Fruit fly (Drosophila melanogaster) whole organism, embryonic: ENCODE measurements around the gene CG5087.

Experiments used
- Antp ChIP-seq: fragments of 200-800 bp; sonication (Bioruptor generic); optimal IDR thresholded peaks from 3 replicates; lab custom pipeline; 2016; ENCODE audit warnings: missing biosample characterization, missing genetic modification characterization
- BtbVII ChIP-seq: fragments of 200-800 bp; sonication (Bioruptor generic); optimal IDR thresholded peaks from 3 replicates; lab custom pipeline; 2017; ENCODE audit warnings: missing biosample characterization, mild to moderate bottlenecking, missing genetic modification characterization
- CG11723 ChIP-seq: fragments of 200-800 bp; sonication (Bioruptor generic); optimal IDR thresholded peaks from 2 replicates; lab custom pipeline; 2017; ENCODE audit warnings: missing biosample characterization, mild to moderate bottlenecking, missing genetic modification characterization
- CG14014 ChIP-seq: fragments of 200-800 bp; sonication (Bioruptor generic); IDR thresholded peaks from 2 replicates; pipeline ENCODE4 v1.3.6; 2022; ENCODE audit warnings: missing biosample characterization, missing genetic modification characterization
- CG14965 ChIP-seq: fragments of 200-800 bp; sonication (Bioruptor generic); optimal IDR thresholded peaks from 2 replicates; lab custom pipeline; 2016; ENCODE audit warnings: missing biosample characterization, missing genetic modification characterization, borderline replicate concordance
- CG1602 ChIP-seq: fragments of 200-800 bp; sonication (Bioruptor generic); optimal IDR thresholded peaks from 3 replicates; lab custom pipeline; 2016; ENCODE audit warnings: missing biosample characterization, missing genetic modification characterization
- CG17186 ChIP-seq: fragments of 200-800 bp; sonication (Bioruptor generic); optimal IDR thresholded peaks from 3 replicates; lab custom pipeline; 2017; ENCODE audit warnings: missing biosample characterization, missing genetic modification reagents, missing genetic modification characterization
- CG32767 ChIP-seq: fragments of 200-800 bp; sonication (Bioruptor generic); IDR thresholded peaks from 2 replicates; pipeline ENCODE4 v1.3.6; 2022; ENCODE audit warnings: missing biosample characterization, missing genetic modification characterization
- CG33557 ChIP-seq: fragments of 200-800 bp; sonication (Bioruptor generic); optimal IDR thresholded peaks from 2 replicates; lab custom pipeline; 2019; ENCODE audit warnings: missing biosample characterization, mild to moderate bottlenecking, missing genetic modification characterization, moderate library complexity
- CG34224 ChIP-seq: fragments of 200-800 bp; sonication (Bioruptor generic); IDR thresholded peaks from 3 replicates; pipeline ENCODE4 v1.3.6; 2022; ENCODE audit warnings: missing biosample characterization, missing genetic modification characterization; ENCODE audit not compliant: partially characterized antibody
- CG3847 ChIP-seq: fragments of 200-800 bp; sonication (Bioruptor generic); IDR thresholded peaks from 2 replicates; pipeline ENCODE4 v1.3.6; 2022; ENCODE audit warnings: missing biosample characterization, missing genetic modification characterization
- CG4404 ChIP-seq: fragments of 200-800 bp; sonication (Bioruptor generic); IDR thresholded peaks from 2 replicates; pipeline ENCODE4 v1.3.6; 2022; ENCODE audit warnings: missing biosample characterization, missing genetic modification characterization
- CG7556 ChIP-seq: fragments of 200-800 bp; sonication (Bioruptor generic); optimal IDR thresholded peaks from 2 replicates; lab custom pipeline; 2017; ENCODE audit warnings: missing biosample characterization, mild to moderate bottlenecking, missing genetic modification characterization
- CG7839 ChIP-seq: fragments of 200-800 bp; sonication (Bioruptor generic); optimal IDR thresholded peaks from 3 replicates; lab custom pipeline; 2018; ENCODE audit warnings: missing biosample characterization, mild to moderate bottlenecking, missing genetic modification characterization, moderate library complexity
- CG9437 ChIP-seq: fragments of 200-800 bp; sonication (Bioruptor generic); optimal IDR thresholded peaks from 2 replicates; lab custom pipeline; 2018; ENCODE audit warnings: missing biosample characterization, mild to moderate bottlenecking, missing genetic modification characterization
- CG9609 ChIP-seq: fragments of 200-800 bp; sonication (Bioruptor generic); optimal IDR thresholded peaks from 3 replicates; lab custom pipeline; 2016; ENCODE audit warnings: missing biosample characterization, missing genetic modification characterization
- CG9876 ChIP-seq: fragments of 200-800 bp; sonication (Bioruptor generic); optimal IDR thresholded peaks from 2 replicates; lab custom pipeline; 2016; ENCODE audit warnings: missing biosample characterization, missing genetic modification characterization
- CHES-1-like ChIP-seq: fragments of 200-800 bp; sonication (Bioruptor generic); optimal IDR thresholded peaks from 2 replicates; lab custom pipeline; 2016; ENCODE audit warnings: missing biosample characterization, missing genetic modification characterization
- CkIIα-i1 ChIP-seq: fragments of 200-800 bp; sonication (Bioruptor generic); IDR thresholded peaks from 2 replicates; pipeline ENCODE4 v1.3.6; 2022; ENCODE audit warnings: missing biosample characterization, missing genetic modification characterization
- Dfd ChIP-seq, 2 experiments: fragments of >200 bp; optimal IDR thresholded peaks; 2 replicates each; lab custom pipeline; 2017; ENCODE audit warnings: missing biosample characterization in 2 of 2, missing genetic modification characterization in 2 of 2
- Dip2 ChIP-seq: fragments of 200-800 bp; sonication (Bioruptor generic); IDR thresholded peaks from 2 replicates; pipeline ENCODE4 v1.3.6; 2022; ENCODE audit warnings: missing biosample characterization, missing genetic modification characterization
- Dref ChIP-seq: fragments of 200-800 bp; sonication (Bioruptor generic); IDR thresholded peaks from 2 replicates; pipeline ENCODE4 v1.3.6; 2022; ENCODE audit warnings: missing biosample characterization, missing genetic modification characterization
- E2f2 ChIP-seq: fragments of 200-800 bp; sonication (Bioruptor generic); IDR thresholded peaks from 2 replicates; pipeline ENCODE4 v1.3.6; 2022; ENCODE audit warnings: missing biosample characterization, missing genetic modification characterization
- HLH4C ChIP-seq: fragments of 200-800 bp; sonication (Bioruptor generic); IDR thresholded peaks from 3 replicates; pipeline ENCODE4 v1.3.6; 2022; ENCODE audit warnings: missing biosample characterization, missing genetic modification characterization; ENCODE audit not compliant: partially characterized antibody
- Hey ChIP-seq: fragments of 200-800 bp; sonication (Bioruptor generic); optimal IDR thresholded peaks from 3 replicates; lab custom pipeline; 2018; ENCODE audit warnings: missing biosample characterization, mild to moderate bottlenecking, missing genetic modification characterization
- HmgD ChIP-seq: fragments of 200-800 bp; sonication (Bioruptor generic); optimal IDR thresholded peaks from 3 replicates; lab custom pipeline; 2016; ENCODE audit warnings: missing biosample characterization, missing genetic modification characterization
- Hr39 ChIP-seq: fragments of >200 bp; optimal IDR thresholded peaks from 2 replicates; lab custom pipeline; 2017
- Mad ChIP-seq: fragments of 200-800 bp; sonication (Bioruptor generic); optimal IDR thresholded peaks from 2 replicates; lab custom pipeline; 2016; ENCODE audit warnings: missing biosample characterization, missing genetic modification characterization
- Med ChIP-seq: fragments of 200-800 bp; sonication (Bioruptor generic); peaks from one replicate; lab custom pipeline; 2016; ENCODE audit warnings: missing biosample characterization, missing genetic modification characterization, mild to moderate bottlenecking, inconsistent platforms, moderate library complexity
- Mrtf ChIP-seq: fragments of 200-800 bp; sonication (Bioruptor generic); IDR thresholded peaks from 3 replicates; pipeline ENCODE4 v1.3.6; 2022; ENCODE audit warnings: missing biosample characterization, missing genetic modification characterization
- Sry-δ ChIP-seq: fragments of 200-800 bp; sonication (Bioruptor generic); optimal IDR thresholded peaks from 2 replicates; lab custom pipeline; 2016; ENCODE audit warnings: missing biosample characterization, missing genetic modification characterization
- Trl ChIP-seq, 3 experiments: fragments of >200 bp in 2 of 3; fragments of 200-800 bp in 1 of 3; sonication (Bioruptor generic) in 1 of 3; optimal IDR thresholded peaks; 2 replicates in 1 of 3; 3 replicates in 2 of 3; lab custom pipeline; 2016 to 2017; ENCODE audit warnings: missing biosample characterization in 1 of 3, missing genetic modification characterization in 1 of 3
- Xbp1 ChIP-seq: fragments of 200-800 bp; sonication (Bioruptor generic); optimal IDR thresholded peaks from 3 replicates; lab custom pipeline; 2016; ENCODE audit warnings: missing biosample characterization, mild to moderate bottlenecking, missing genetic modification characterization
- Xrp1 ChIP-seq: fragments of 200-800 bp; sonication (Bioruptor generic); IDR thresholded peaks from 2 replicates; pipeline ENCODE4 v1.3.6; 2022; ENCODE audit warnings: missing biosample characterization, missing genetic modification characterization
- chinmo ChIP-seq: fragments of 200-800 bp; sonication (Bioruptor generic); IDR thresholded peaks from 4 replicates; pipeline ENCODE4 v1.3.6; 2022; ENCODE audit warnings: missing biosample characterization, missing genetic modification characterization; ENCODE audit not compliant: partially characterized antibody
- dm ChIP-seq: fragments of 200-800 bp; sonication (Bioruptor generic); optimal IDR thresholded peaks from 3 replicates; lab custom pipeline; 2016; ENCODE audit warnings: missing biosample characterization, missing genetic modification characterization
- eyg ChIP-seq: fragments of 200-800 bp; sonication (Bioruptor generic); optimal IDR thresholded peaks from 3 replicates; lab custom pipeline; 2016; ENCODE audit warnings: missing biosample characterization, missing genetic modification characterization
- fru ChIP-seq: fragments of >200 bp; optimal IDR thresholded peaks from 2 replicates; lab custom pipeline; 2017
- fu2 ChIP-seq: fragments of 200-800 bp; sonication (Bioruptor generic); optimal IDR thresholded peaks from 2 replicates; lab custom pipeline; 2016; ENCODE audit warnings: missing biosample characterization, missing genetic modification characterization
- gfzf ChIP-seq: fragments of 200-800 bp; sonication (Bioruptor generic); optimal IDR thresholded peaks from 2 replicates; lab custom pipeline; 2016; ENCODE audit warnings: missing biosample characterization, mild to moderate bottlenecking, missing genetic modification characterization, moderate library complexity
- hkb ChIP-seq, 2 experiments: fragments of 200-800 bp in 1 of 2; fragments of >200 bp in 1 of 2; sonication (Bioruptor generic) in 1 of 2; IDR thresholded peaks in 1 of 2; optimal IDR thresholded peaks in 1 of 2; 2 replicates each; pipeline versions ENCODE4 v1.3.6 to Lab custom; 2017 to 2022; ENCODE audit warnings: missing biosample characterization in 1 of 2, missing genetic modification characterization in 1 of 2
- lbe ChIP-seq: fragments of 200-800 bp; sonication (Bioruptor generic); optimal IDR thresholded peaks from 2 replicates; lab custom pipeline; 2016; ENCODE audit warnings: missing biosample characterization, mild to moderate bottlenecking, missing genetic modification characterization
- odd ChIP-seq: fragments of 200-800 bp; sonication (Bioruptor generic); optimal IDR thresholded peaks from 2 replicates; lab custom pipeline; 2017; ENCODE audit warnings: missing biosample characterization, mild to moderate bottlenecking, missing genetic modification characterization
- ranshi ChIP-seq: fragments of 200-800 bp; sonication (Bioruptor generic); IDR thresholded peaks from 2 replicates; pipeline ENCODE4 v1.3.6; 2022; ENCODE audit warnings: missing biosample characterization, missing genetic modification characterization
- sd ChIP-seq: fragments of 200-800 bp; sonication (Bioruptor generic); optimal IDR thresholded peaks from 3 replicates; lab custom pipeline; 2018; ENCODE audit warnings: missing biosample characterization, mild to moderate bottlenecking, missing genetic modification characterization, moderate library complexity
- sisA ChIP-seq: fragments of 200-800 bp; sonication (Bioruptor generic); IDR thresholded peaks from 2 replicates; pipeline ENCODE4 v1.3.6; 2022; ENCODE audit warnings: missing biosample characterization, missing genetic modification characterization
- slp2 ChIP-seq: fragments of 200-800 bp; sonication (Bioruptor generic); optimal IDR thresholded peaks from 2 replicates; lab custom pipeline; 2016; ENCODE audit warnings: missing biosample characterization, missing genetic modification characterization
- wek ChIP-seq: fragments of 200-800 bp; sonication (Bioruptor generic); optimal IDR thresholded peaks from 3 replicates; lab custom pipeline; 2018; ENCODE audit warnings: missing biosample characterization, mild to moderate bottlenecking, missing genetic modification characterization, moderate library complexity

The CG5087 gene

dm6 chr3L:8952549-8953198 is 45.3 kb upstream of the CG5087 start (continued):
- no peak for TF ChIP-seq eyg
- TF ChIP-seq Hr39 = no peak
- TF ChIP-seq Med (GFP tag; lab: Kevin White, UChicago) = peak; percentile 67
- no peak for TF ChIP-seq hkb (optimal IDR thresholded peaks at IDR 0.05; lab: Kevin White, UChicago)
- no peak for TF ChIP-seq hkb (GFP tag; IDR thresholded peaks at IDR 0.05; lab: Robert Waterston, UW)
- no peak for TF ChIP-seq CG4404 (GFP tag; lab: Robert Waterston, UW)
- TF ChIP-seq HmgD (GFP tag; lab: Kevin White, UChicago) = no peak
- peak in 1 of 2 experiments; percentile 2 for TF ChIP-seq Trl (optimal IDR thresholded peaks at IDR 0.05; lab: Kevin White, UChicago)
- TF ChIP-seq Trl (GFP tag; optimal IDR thresholded peaks at IDR 0.05; lab: Kevin White, UChicago) = no peak
- TF ChIP-seq CG1602 = no peak
- no peak for TF ChIP-seq sisA
- no peak for TF ChIP-seq Hey (tag; lab: Kevin White, UChicago)
- TF ChIP-seq CG7556 (GFP tag; lab: Kevin White, UChicago) = no peak
- TF ChIP-seq chinmo (GFP tag; lab: Robert Waterston, UW) = 0 out of 4 replicates have a peak, but pooled peaks have one; percentile 55
- no peak for TF ChIP-seq Xbp1 (GFP tag; lab: Kevin White, UChicago)

dm6 chr3L:8953199-8953956 is 44.6 kb upstream of the CG5087 start:
- TF ChIP-seq wek (no peak), fu2 (GFP tag; lab: Kevin White, UChicago) (no peak), gfzf (GFP tag; lab: Kevin White, UChicago) (no peak), CHES-1-like (no peak), Dfd (GFP tag; optimal IDR thresholded peaks at IDR 0.05; lab: Kevin White, UChicago) (no peak), dm (GFP tag; lab: Kevin White, UChicago) (no peak), Mad (GFP tag; lab: Kevin White, UChicago) (peak; percentile 48), BtbVII (GFP tag; lab: Kevin White, UChicago) (peak; percentile 68), slp2 (GFP tag; lab: Kevin White, UChicago) (peak; percentile 19), CG11723 (GFP tag; lab: Kevin White, UChicago) (peak; percentile 49), lbe (GFP tag; lab: Kevin White, UChicago) (no peak), CG33557 (GFP tag; lab: Kevin White, UChicago) (peak; percentile 16), CG34224 (no peak), CkIIα-i1 (GFP tag; lab: Robert Waterston, UW) (no peak), CG14014 (GFP tag; lab: Robert Waterston, UW) (peak; percentile 30; the same call in 1 of the 2 replicates), Mrtf (0 out of 3 replicates have a peak, but pooled peaks have one; percentile 14), CG9609 (GFP tag; lab: Kevin White, UChicago) (peak; percentile 51), CG9876 (GFP tag; lab: Kevin White, UChicago) (no peak), E2f2 (GFP tag; lab: Robert Waterston, UW) (peak; percentile 32; the same call in 1 of the 2 replicates), HLH4C (GFP tag; lab: Robert Waterston, UW) (peak; percentile 45), CG7839 (peak; percentile 78), CG14965 (GFP tag; lab: Kevin White, UChicago) (no peak), fru (lab: Kevin White, UChicago) (no peak), sd (no peak), Dref (GFP tag; lab: Robert Waterston, UW) (peak; percentile 61), CG17186 (GFP tag; lab: Kevin White, UChicago) (no peak), ranshi (no peak; the same call in 1 of the 2 replicates), CG32767 (GFP tag; lab: Robert Waterston, UW) (peak; percentile 57; the same call in 1 of the 2 replicates), CG3847 (no peak), Sry-δ (GFP tag; lab: Kevin White, UChicago) (peak; percentile 15), Xrp1 (GFP tag; lab: Robert Waterston, UW) (peak; percentile 50; the same call in 1 of the 2 replicates), Dip2 (GFP tag; lab: Robert Waterston, UW) (no peak), Antp (GFP tag; lab: Kevin White, UChicago) (peak; percentile 53), odd (GFP tag; lab: Kevin White, UChicago) (peak; percentile 76), CG9437 (GFP tag; lab: Kevin White, UChicago) (peak; percentile 26)
